Worm (Caenorhabditis elegans): Measurements from ENCODE around the gene col-73.

DNA sequence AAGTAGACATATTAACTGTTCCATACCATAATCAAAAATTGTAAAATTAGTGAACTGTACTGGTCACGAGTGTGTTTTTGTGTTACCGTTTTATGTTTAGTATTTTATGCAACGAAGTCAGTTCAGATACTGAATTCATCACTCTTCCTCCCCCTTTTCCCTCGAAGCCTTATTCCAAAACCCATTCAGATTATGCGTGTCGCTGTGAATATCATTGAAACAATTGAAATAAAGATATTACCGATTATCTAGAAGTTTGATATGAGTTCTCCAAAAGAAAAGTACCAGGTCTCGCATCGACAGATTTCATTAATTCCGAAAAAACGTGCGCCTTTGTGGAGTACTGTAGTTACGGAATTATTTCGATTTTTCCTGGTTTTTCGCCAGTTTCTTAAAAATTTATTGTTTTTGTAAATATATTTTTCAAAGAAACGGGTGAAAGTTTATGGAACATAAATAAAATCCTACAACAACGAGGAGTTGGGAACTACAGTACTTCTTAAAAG is 14.0 kb downstream of the col-73 start:
- TF ChIP-seq peb-1 (tag; optimal IDR thresholded peaks at IDR 0.05) (no peak), lsy-2 (tag; optimal IDR thresholded peaks at IDR 0.05) (no peak), elt-1 (tag; optimal IDR thresholded peaks at IDR 0.05) (no peak)
